Fruit fly (Drosophila melanogaster) whole organism, embryonic: ENCODE measurements around the gene Sf3a2.

Experiments used
- CG10959 ChIP-seq: fragments of 200-800 bp; sonication (Bioruptor generic); IDR thresholded peaks from 2 replicates; pipeline ENCODE4 v1.3.6; 2022; ENCODE audit warnings: missing biosample characterization, missing genetic modification characterization
- CG11247 ChIP-seq: fragments of 200-800 bp; sonication (Bioruptor generic); IDR thresholded peaks from 2 replicates; pipeline ENCODE4 v1.3.6; 2022; ENCODE audit warnings: missing biosample characterization, missing genetic modification characterization
- CG12299 ChIP-seq: fragments of 200-800 bp; sonication (Bioruptor generic); optimal IDR thresholded peaks from 2 replicates; lab custom pipeline; 2018; ENCODE audit warnings: missing biosample characterization, mild to moderate bottlenecking, missing genetic modification characterization
- CG12769 ChIP-seq: fragments of 200-800 bp; sonication (Bioruptor generic); optimal IDR thresholded peaks from 2 replicates; lab custom pipeline; 2019; ENCODE audit warnings: missing biosample characterization, mild to moderate bottlenecking, missing genetic modification characterization, moderate library complexity
- CG15011 ChIP-seq: fragments of 200-800 bp; sonication (Bioruptor generic); optimal IDR thresholded peaks from 3 replicates; lab custom pipeline; 2018; ENCODE audit warnings: missing biosample characterization, mild to moderate bottlenecking, missing genetic modification characterization
- CG17912 ChIP-seq: fragments of 200-800 bp; sonication (Bioruptor generic); optimal IDR thresholded peaks from 2 replicates; lab custom pipeline; 2018; ENCODE audit warnings: missing biosample characterization, mild to moderate bottlenecking, missing genetic modification characterization
- CG1792 ChIP-seq: fragments of 200-800 bp; sonication (Bioruptor generic); optimal IDR thresholded peaks from 2 replicates; lab custom pipeline; 2016; ENCODE audit warnings: missing biosample characterization, missing genetic modification characterization
- CG18619 ChIP-seq: fragments of 200-800 bp; sonication (Bioruptor generic); optimal IDR thresholded peaks from 3 replicates; lab custom pipeline; 2017; ENCODE audit warnings: missing biosample characterization, mild to moderate bottlenecking, missing genetic modification characterization
- CG18764 ChIP-seq: fragments of 200-800 bp; sonication (Bioruptor generic); optimal IDR thresholded peaks from 3 replicates; lab custom pipeline; 2016; ENCODE audit warnings: missing biosample characterization, missing genetic modification characterization
- CG3163 ChIP-seq: fragments of 200-800 bp; sonication (Bioruptor generic); optimal IDR thresholded peaks from 3 replicates; lab custom pipeline; 2016; ENCODE audit warnings: missing biosample characterization, missing genetic modification characterization
- CG4707 ChIP-seq: fragments of 200-800 bp; sonication (Bioruptor generic); optimal IDR thresholded peaks from 2 replicates; lab custom pipeline; 2018; ENCODE audit warnings: missing biosample characterization, mild to moderate bottlenecking, missing genetic modification characterization, moderate library complexity
- CG6254 ChIP-seq: fragments of 200-800 bp; sonication (Bioruptor generic); optimal IDR thresholded peaks from 3 replicates; lab custom pipeline; 2017; ENCODE audit warnings: mild to moderate bottlenecking, missing biosample characterization, missing genetic modification reagents, missing genetic modification characterization
- CG7372 ChIP-seq: fragments of 200-800 bp; sonication (Bioruptor generic); IDR thresholded peaks from 2 replicates; pipeline ENCODE4 v1.3.6; 2022; ENCODE audit warnings: missing biosample characterization, missing genetic modification characterization
- CG8089 ChIP-seq: fragments of 200-800 bp; sonication (Bioruptor generic); optimal IDR thresholded peaks from 3 replicates; lab custom pipeline; 2016; ENCODE audit warnings: missing biosample characterization, missing genetic modification characterization
- CG8290 ChIP-seq, 3 experiments: fragments of 200-800 bp; sonication (Bioruptor generic); optimal IDR thresholded peaks; 2 replicates each; lab custom pipeline; 2016 to 2019; ENCODE audit warnings: missing biosample characterization in 3 of 3, missing genetic modification characterization in 3 of 3, mild to moderate bottlenecking in 2 of 3, moderate library complexity in 1 of 3
- CG8359 ChIP-seq: fragments of 200-800 bp; sonication (Bioruptor generic); optimal IDR thresholded peaks from 2 replicates; lab custom pipeline; 2017; ENCODE audit warnings: missing biosample characterization, mild to moderate bottlenecking, missing genetic modification characterization, borderline replicate concordance
- Chrac-16 ChIP-seq: fragments of 200-800 bp; sonication (Bioruptor generic); optimal IDR thresholded peaks from 3 replicates; lab custom pipeline; 2016; ENCODE audit warnings: missing biosample characterization, missing genetic modification characterization
- Dfd ChIP-seq, 2 experiments: fragments of >200 bp; optimal IDR thresholded peaks; 2 replicates each; lab custom pipeline; 2017; ENCODE audit warnings: missing biosample characterization in 2 of 2, missing genetic modification characterization in 2 of 2
- GATAe ChIP-seq: fragments of 200-800 bp; sonication (Bioruptor generic); conservative IDR thresholded peaks from 2 replicates; pipeline ENCODE4 v1.3.6; 2022; ENCODE audit warnings: missing biosample characterization, missing genetic modification characterization
- HLH3B ChIP-seq: fragments of 200-800 bp; sonication (Bioruptor generic); IDR thresholded peaks from 2 replicates; pipeline ENCODE4 v1.3.6; 2022; ENCODE audit warnings: missing biosample characterization, missing genetic modification characterization
- HLH4C ChIP-seq: fragments of 200-800 bp; sonication (Bioruptor generic); IDR thresholded peaks from 3 replicates; pipeline ENCODE4 v1.3.6; 2022; ENCODE audit warnings: missing biosample characterization, missing genetic modification characterization; ENCODE audit not compliant: partially characterized antibody
- MBD-R2 ChIP-seq: fragments of 200-800 bp; sonication (Bioruptor generic); IDR thresholded peaks from 2 replicates; pipeline ENCODE4 v1.3.6; 2022; ENCODE audit warnings: missing biosample characterization, missing genetic modification characterization
- MTF-1 ChIP-seq: fragments of 200-800 bp; sonication (Bioruptor generic); optimal IDR thresholded peaks from 2 replicates; lab custom pipeline; 2018; ENCODE audit warnings: missing biosample characterization, mild to moderate bottlenecking, missing genetic modification characterization, borderline replicate concordance
- Mad ChIP-seq: fragments of 200-800 bp; sonication (Bioruptor generic); optimal IDR thresholded peaks from 2 replicates; lab custom pipeline; 2016; ENCODE audit warnings: missing biosample characterization, missing genetic modification characterization
- Med ChIP-seq: fragments of 200-800 bp; sonication (Bioruptor generic); peaks from one replicate; lab custom pipeline; 2016; ENCODE audit warnings: missing biosample characterization, missing genetic modification characterization, mild to moderate bottlenecking, inconsistent platforms, moderate library complexity
- Mes4 ChIP-seq: fragments of 200-800 bp; sonication (Bioruptor generic); optimal IDR thresholded peaks from 2 replicates; lab custom pipeline; 2016; ENCODE audit warnings: missing biosample characterization, missing genetic modification characterization
- Poxn ChIP-seq: fragments of 200-800 bp; sonication (Bioruptor generic); IDR thresholded peaks from 2 replicates; pipeline ENCODE4 v1.3.6; 2022; ENCODE audit warnings: missing biosample characterization, missing genetic modification characterization
- Sox102F ChIP-seq: fragments of 200-800 bp; sonication (Bioruptor generic); optimal IDR thresholded peaks from 2 replicates; lab custom pipeline; 2018; ENCODE audit warnings: missing biosample characterization, mild to moderate bottlenecking, missing genetic modification characterization, moderate library complexity
- Ssrp ChIP-seq: fragments of 200-800 bp; sonication (Bioruptor generic); optimal IDR thresholded peaks from 2 replicates; lab custom pipeline; 2018; ENCODE audit warnings: missing biosample characterization, mild to moderate bottlenecking, missing genetic modification characterization, moderate library complexity
- Tbp ChIP-seq: fragments of >200 bp; optimal IDR thresholded peaks from 2 replicates; lab custom pipeline; 2018; ENCODE audit warnings: missing biosample characterization, missing genetic modification characterization
- chm ChIP-seq: fragments of 200-800 bp; sonication (Bioruptor generic); IDR thresholded peaks from 2 replicates; pipeline ENCODE4 v1.3.6; 2022; ENCODE audit warnings: missing biosample characterization, missing genetic modification characterization
- exex ChIP-seq: fragments of 200-800 bp; sonication (Bioruptor generic); optimal IDR thresholded peaks from 4 replicates; lab custom pipeline; 2018; ENCODE audit warnings: missing biosample characterization, mild to moderate bottlenecking, missing genetic modification characterization, moderate library complexity
- ftz-f1 ChIP-seq: fragments of 200-800 bp; sonication (Bioruptor generic); optimal IDR thresholded peaks from 2 replicates; lab custom pipeline; 2016; ENCODE audit warnings: missing biosample characterization, missing genetic modification characterization
- gro ChIP-seq: fragments of 200-800 bp; sonication (Bioruptor generic); optimal IDR thresholded peaks from 2 replicates; lab custom pipeline; 2016; ENCODE audit warnings: missing biosample characterization, missing genetic modification characterization
- gsb-n ChIP-seq: fragments of 200-800 bp; sonication (Bioruptor generic); optimal IDR thresholded peaks from 3 replicates; lab custom pipeline; 2018; ENCODE audit warnings: missing biosample characterization, mild to moderate bottlenecking, missing genetic modification characterization
- ham ChIP-seq: fragments of 200-800 bp; sonication (Bioruptor generic); IDR thresholded peaks from 2 replicates; pipeline ENCODE4 v1.3.6; 2022; ENCODE audit warnings: missing biosample characterization, missing genetic modification characterization
- hb ChIP-seq: fragments of 200-800 bp; sonication (Bioruptor generic); IDR thresholded peaks from 3 replicates; pipeline ENCODE4 v1.3.6; 2022; ENCODE audit warnings: missing biosample characterization, missing genetic modification characterization; ENCODE audit not compliant: partially characterized antibody
- inv ChIP-seq: fragments of 200-800 bp; sonication (Bioruptor generic); IDR thresholded peaks from 2 replicates; pipeline ENCODE4 v1.3.6; 2022; ENCODE audit warnings: missing biosample characterization, missing genetic modification characterization; ENCODE audit not compliant: partially characterized antibody
- jumu ChIP-seq: fragments of 200-800 bp; sonication (Bioruptor generic); optimal IDR thresholded peaks from 3 replicates; lab custom pipeline; 2016; ENCODE audit warnings: missing biosample characterization, missing genetic modification characterization
- kah ChIP-seq: fragments of 200-800 bp; sonication (Bioruptor generic); optimal IDR thresholded peaks from 2 replicates; lab custom pipeline; 2018; ENCODE audit warnings: missing biosample characterization, mild to moderate bottlenecking, missing genetic modification characterization
- lab ChIP-seq: fragments of 200-800 bp; sonication (Bioruptor generic); optimal IDR thresholded peaks from 3 replicates; lab custom pipeline; 2017; ENCODE audit warnings: missing biosample characterization, missing genetic modification characterization, mild to moderate bottlenecking, moderate library complexity, missing genetic modification reagents
- mirr ChIP-seq: fragments of 200-800 bp; sonication (Bioruptor generic); optimal IDR thresholded peaks from 3 replicates; lab custom pipeline; 2018; ENCODE audit warnings: missing biosample characterization, mild to moderate bottlenecking, missing genetic modification characterization
- peb ChIP-seq: fragments of 200-800 bp; sonication (Bioruptor generic); IDR thresholded peaks from 2 replicates; pipeline ENCODE4 v1.3.6; 2022; ENCODE audit warnings: missing biosample characterization, missing genetic modification characterization
- repo ChIP-seq: fragments of 200-800 bp; sonication (Bioruptor generic); optimal IDR thresholded peaks from 2 replicates; lab custom pipeline; 2016; ENCODE audit warnings: missing biosample characterization, missing genetic modification characterization
- sim ChIP-seq: fragments of 200-800 bp; sonication (Bioruptor generic); IDR thresholded peaks from 2 replicates; pipeline ENCODE4 v1.3.6; 2022; ENCODE audit warnings: missing biosample characterization, missing genetic modification characterization
- sima ChIP-seq: fragments of 200-800 bp; sonication (Bioruptor generic); optimal IDR thresholded peaks from 2 replicates; lab custom pipeline; 2016; ENCODE audit warnings: missing biosample characterization, missing genetic modification characterization
- sqz ChIP-seq: fragments of 200-800 bp; sonication (Bioruptor generic); optimal IDR thresholded peaks from 3 replicates; lab custom pipeline; 2018; ENCODE audit warnings: missing biosample characterization, mild to moderate bottlenecking, missing genetic modification characterization
- sr ChIP-seq: fragments of 200-800 bp; sonication (Bioruptor generic); IDR thresholded peaks from 3 replicates; pipeline ENCODE4 v1.3.6; 2022; ENCODE audit warnings: missing biosample characterization, missing genetic modification characterization
- trem ChIP-seq: fragments of 200-800 bp; optimal IDR thresholded peaks from 3 replicates; lab custom pipeline; 2019; ENCODE audit warnings: missing biosample characterization, mild to moderate bottlenecking, missing genetic modification characterization, moderate library complexity
- unpg ChIP-seq: fragments of 200-800 bp; sonication (Bioruptor generic); optimal IDR thresholded peaks from 3 replicates; lab custom pipeline; 2018; ENCODE audit warnings: missing biosample characterization, mild to moderate bottlenecking, missing genetic modification characterization, moderate library complexity
- zen ChIP-seq: fragments of 200-800 bp; sonication (Bioruptor generic); optimal IDR thresholded peaks from 3 replicates; lab custom pipeline; 2018; ENCODE audit warnings: missing biosample characterization, mild to moderate bottlenecking, missing genetic modification characterization, moderate library complexity

Sf3a2 gene

DNA sequence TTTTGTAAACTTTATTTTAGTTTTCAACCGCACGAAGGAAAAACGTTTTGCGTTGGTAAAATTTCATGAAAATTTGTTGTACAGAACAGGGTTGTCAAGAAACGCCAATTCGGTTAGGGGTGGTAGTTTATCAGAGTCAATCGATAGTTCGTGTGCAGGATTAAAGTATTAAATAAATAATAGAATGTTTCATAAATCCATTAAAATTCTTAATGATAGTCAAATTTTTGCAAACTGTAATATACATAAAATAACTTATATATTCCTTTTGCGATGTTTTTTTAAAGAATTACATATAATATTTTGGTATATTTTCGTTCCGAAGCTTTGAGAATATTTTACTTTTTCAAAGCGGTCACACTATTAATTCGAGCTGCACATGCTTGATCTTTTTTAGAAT lies at the start of gene Sf3a2, which contains the start of gene CG42588 (continued):
- no peak for TF ChIP-seq MTF-1 (GFP tag; lab: Kevin White, UChicago)
- TF ChIP-seq CG18619 = peak; percentile 19
- TF ChIP-seq gsb-n = no peak
- peak; percentile 63 for TF ChIP-seq CG8290 (GFP tag; optimal IDR thresholded peaks at IDR 0.05; lab: Kevin White, UChicago)
- TF ChIP-seq CG8290 (tag; optimal IDR thresholded peaks at IDR 0.05; lab: Kevin White, UChicago) = no peak
- no peak for TF ChIP-seq GATAe (GFP tag; lab: Robert Waterston, UW)
- TF ChIP-seq CG8089 (GFP tag; lab: Kevin White, UChicago) = no peak
- no peak for TF ChIP-seq sr (GFP tag; lab: Robert Waterston, UW)
- no peak for TF ChIP-seq Mes4
- peak; percentile 17 for TF ChIP-seq CG1792 (GFP tag; lab: Kevin White, UChicago)
- peak; percentile 90 for TF ChIP-seq MBD-R2 (GFP tag; lab: Robert Waterston, UW)
- TF ChIP-seq CG17912 (GFP tag; lab: Kevin White, UChicago) = no peak
- peak; percentile 21 for TF ChIP-seq Mad (GFP tag; lab: Kevin White, UChicago)
- no peak for TF ChIP-seq sim (GFP tag; lab: Robert Waterston, UW)
- TF ChIP-seq Sox102F (GFP tag; lab: Kevin White, UChicago) = no peak
- no peak for TF ChIP-seq sqz (GFP tag; lab: Kevin White, UChicago)
- TF ChIP-seq inv (GFP tag; lab: Robert Waterston, UW) = peak; percentile 80
- TF ChIP-seq sima = no peak
- TF ChIP-seq Chrac-16 (GFP tag; lab: Kevin White, UChicago) = peak; percentile 73
- no peak for TF ChIP-seq exex (tag; lab: Kevin White, UChicago)
- peak; percentile 73 for TF ChIP-seq CG11247 (GFP tag; lab: Robert Waterston, UW)
- no peak for TF ChIP-seq ham
- peak; percentile 66 for TF ChIP-seq zen (tag; lab: Kevin White, UChicago)
- TF ChIP-seq CG10959 (GFP tag; lab: Robert Waterston, UW) = 0 out of 2 replicates have a peak, but pooled peaks have one; percentile 26
- TF ChIP-seq CG18764 (GFP tag; lab: Kevin White, UChicago) = peak; percentile 39
- peak; percentile 57; the same call in 1 of the 2 replicates for TF ChIP-seq chm (GFP tag; lab: Robert Waterston, UW)
- TF ChIP-seq HLH4C = peak; percentile 67
- no peak for TF ChIP-seq CG3163
- no peak for TF ChIP-seq CG8359
- no peak for TF ChIP-seq CG4707
- TF ChIP-seq gro (GFP tag; lab: Kevin White, UChicago) = no peak
- peak; percentile 41 for TF ChIP-seq unpg
- no peak for TF ChIP-seq CG15011
- no peak for TF ChIP-seq kah
- TF ChIP-seq ftz-f1 (GFP tag; lab: Kevin White, UChicago) = peak; percentile 10
- no peak for TF ChIP-seq CG12299
- TF ChIP-seq jumu (GFP tag; lab: Kevin White, UChicago) = no peak
- peak; percentile 85 for TF ChIP-seq trem (tag; lab: Kevin White, UChicago)
- TF ChIP-seq Poxn (GFP tag; lab: Robert Waterston, UW) = no peak
- peak; percentile 60; the same call in 1 of the 2 replicates for TF ChIP-seq HLH3B (GFP tag; lab: Robert Waterston, UW)
- TF ChIP-seq Ssrp (tag; lab: Kevin White, UChicago) = peak; percentile 54
- TF ChIP-seq peb (GFP tag; lab: Robert Waterston, UW) = no peak
- TF ChIP-seq Dfd (GFP tag; optimal IDR thresholded peaks at IDR 0.05; lab: Kevin White, UChicago) = no peak
- no peak for TF ChIP-seq Tbp (GFP tag; lab: Kevin White, UChicago)
- TF ChIP-seq mirr = no peak
- TF ChIP-seq CG12769 (tag; lab: Kevin White, UChicago) = no peak
- 0 out of 2 replicates have a peak, but pooled peaks have one; percentile 54 for TF ChIP-seq CG7372
- TF ChIP-seq Med = peak; percentile 86
- TF ChIP-seq lab = no peak
- no peak for TF ChIP-seq CG6254
- peak; percentile 64; the same call in 2 of the 3 replicates for TF ChIP-seq hb
- TF ChIP-seq repo (GFP tag; lab: Kevin White, UChicago) = no peak
